Worm (Caenorhabditis elegans) whole organism, L2 larva: ENCODE data around the gene grl-19.

Source experiments
- ama-1 ChIP-seq: fragments of 150-350 bp; optimal IDR thresholded peaks from 2 replicates; lab custom pipeline; 2018; ENCODE audit warnings: inconsistent platforms
- blmp-1 ChIP-seq: sonication (generic microtip); optimal IDR thresholded peaks from 2 replicates; lab custom pipeline; 2017; ENCODE audit warnings: missing genetic modification characterization, mild to moderate bottlenecking, missing compliant biosample characterization, antibody characterized with exemption, moderate library complexity; ENCODE audit not compliant: insufficient read depth
- dmd-4 ChIP-seq: sonication (generic microtip); optimal IDR thresholded peaks from 2 replicates; lab custom pipeline; 2017; ENCODE audit warnings: missing biosample characterization, missing genetic modification characterization
- egl-27 ChIP-seq: sonication (generic microtip); optimal IDR thresholded peaks from 3 replicates; lab custom pipeline; 2017; ENCODE audit warnings: missing biosample characterization, missing genetic modification reagents, missing genetic modification characterization
- fos-1 ChIP-seq: fragments of 150-350 bp; optimal IDR thresholded peaks from 2 replicates; lab custom pipeline; 2014; ENCODE audit warnings: missing biosample characterization, missing genetic modification characterization
- gmeb-1 ChIP-seq: fragments of 150-350 bp; optimal IDR thresholded peaks from 2 replicates; lab custom pipeline; 2014; ENCODE audit warnings: missing biosample characterization, missing genetic modification characterization
- nhr-6 ChIP-seq: fragments of 150-350 bp; optimal IDR thresholded peaks from 2 replicates; lab custom pipeline; 2014; ENCODE audit warnings: missing biosample characterization, missing genetic modification characterization
- snpc-4 ChIP-seq: fragments of 150-350 bp; optimal IDR thresholded peaks from 2 replicates; lab custom pipeline; 2014; ENCODE audit warnings: missing biosample characterization, missing genetic modification characterization

DNA sequence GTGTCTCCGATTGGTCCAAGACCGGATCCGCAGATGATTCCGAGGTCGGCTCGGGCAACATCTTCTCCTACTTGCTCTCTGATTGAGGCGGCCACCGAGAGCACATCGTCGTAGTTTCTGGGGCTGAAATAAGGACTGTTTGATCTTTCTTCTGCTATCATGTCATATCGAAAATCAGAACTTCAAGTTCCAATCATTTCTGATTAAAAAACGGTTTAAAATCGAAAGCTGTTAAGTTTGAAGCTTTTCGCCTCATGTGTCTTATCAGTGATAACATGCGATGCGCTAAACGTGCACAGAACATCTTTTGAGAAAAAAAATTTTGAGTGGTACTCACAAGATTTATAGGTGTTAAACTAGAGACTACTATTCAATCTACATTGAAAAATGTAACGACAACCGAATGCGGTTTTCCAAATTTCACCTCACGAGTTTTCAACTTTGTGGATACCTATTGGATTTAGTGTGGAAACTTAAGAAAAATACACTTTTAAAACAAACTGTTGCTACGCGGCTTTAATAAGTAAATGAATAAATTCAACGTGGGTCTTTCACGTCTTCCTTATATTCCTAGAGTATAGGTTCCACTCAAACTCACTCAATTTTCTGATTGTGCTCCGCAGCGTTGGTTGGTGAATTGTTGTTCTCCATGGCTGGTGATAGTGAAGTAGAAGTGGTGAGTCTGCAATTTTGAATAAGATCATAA, 41.8 kb upstream of the grl-19 start:
- no peak for TF ChIP-seq nhr-6 (tag; lab: Kevin White, UChicago)
- no peak for TF ChIP-seq blmp-1 (tag; lab: Kevin White, UChicago)
- no peak for TF ChIP-seq fos-1 (tag; lab: Kevin White, UChicago)
- no peak for TF ChIP-seq gmeb-1 (tag; lab: Kevin White, UChicago)
- TF ChIP-seq ama-1 (lab: Kevin White, UChicago) = peak; percentile 46
- TF ChIP-seq egl-27 = no peak
- no peak for TF ChIP-seq snpc-4 (tag; lab: Kevin White, UChicago)
- TF ChIP-seq dmd-4 (tag; lab: Kevin White, UChicago) = no peak
